Fruit fly (Drosophila melanogaster): ENCODE results near the gene St2.

Gene St2

dm6 chr3R:9251543-9251942 lies at the start of gene St2:
Gene St2 (plus strand): TSS chr3R:9251843.
- TF ChIP-seq CTCF (optimal IDR thresholded peaks at IDR 0.05) (no peak), CG8478 (optimal IDR thresholded peaks at IDR 0.05) (no peak)

- TF ChIP-seq CTCF (optimal IDR thresholded peaks at IDR 0.05), result no peak
- TF ChIP-seq CG8478 (optimal IDR thresholded peaks at IDR 0.05), result no peak
Observed at dm6 chr3R:9213029-9213428, 38.6 kb upstream of the St2 start.

- TF ChIP-seq CG8478 (optimal IDR thresholded peaks at IDR 0.05), result no peak
- TF ChIP-seq CTCF (optimal IDR thresholded peaks at IDR 0.05), result peak in 1 of 2 experiments; percentile 64
Observed at dm6 chr3R:9214235-9214634, 37.4 kb upstream of the St2 start.

- TF ChIP-seq CTCF (optimal IDR thresholded peaks at IDR 0.05) (no peak), CG8478 (optimal IDR thresholded peaks at IDR 0.05) (no peak)
Observed at dm6 chr3R:9215551-9215950, 36.1 kb upstream of the St2 start.

- TF ChIP-seq CG8478 (optimal IDR thresholded peaks at IDR 0.05) (no peak), CTCF (optimal IDR thresholded peaks at IDR 0.05) (no peak)
Observed at dm6 chr3R:9217607-9218006, 34.0 kb upstream of the St2 start.

dm6 chr3R:9220064-9220864 lies 31.4 kb upstream of the St2 start:
- TF ChIP-seq CG8478 (optimal IDR thresholded peaks at IDR 0.05) (no peak), CTCF (optimal IDR thresholded peaks at IDR 0.05) (no peak)

- TF ChIP-seq CTCF (optimal IDR thresholded peaks at IDR 0.05), result no peak
- TF ChIP-seq CG8478 (optimal IDR thresholded peaks at IDR 0.05), result no peak
Observed at dm6 chr3R:9222355-9222754, 29.3 kb upstream of the St2 start.

dm6 chr3R:9224807-9225206 lies 26.8 kb upstream of the St2 start:
- TF ChIP-seq CG8478 (optimal IDR thresholded peaks at IDR 0.05), result no peak
- TF ChIP-seq CTCF (optimal IDR thresholded peaks at IDR 0.05), result no peak

dm6 chr3R:9226146-9226545 lies 25.5 kb upstream of the St2 start:
- TF ChIP-seq CTCF (optimal IDR thresholded peaks at IDR 0.05) (no peak), CG8478 (optimal IDR thresholded peaks at IDR 0.05) (no peak)

dm6 chr3R:9226701-9227313 lies 24.8 kb upstream of the St2 start:
- TF ChIP-seq CTCF (optimal IDR thresholded peaks at IDR 0.05) (no peak), CG8478 (optimal IDR thresholded peaks at IDR 0.05) (no peak)

- no peak for TF ChIP-seq CTCF (optimal IDR thresholded peaks at IDR 0.05)
- TF ChIP-seq CG8478 (optimal IDR thresholded peaks at IDR 0.05), result no peak
Observed at dm6 chr3R:9227330-9227729, 24.3 kb upstream of the St2 start.

dm6 chr3R:9227944-9228343 lies 23.7 kb upstream of the St2 start:
- TF ChIP-seq CG8478 (optimal IDR thresholded peaks at IDR 0.05), result no peak
- TF ChIP-seq CTCF (optimal IDR thresholded peaks at IDR 0.05), result no peak

dm6 chr3R:9229075-9229835 lies 22.4 kb upstream of the St2 start:
- TF ChIP-seq CG8478 (optimal IDR thresholded peaks at IDR 0.05) (no peak), CTCF (optimal IDR thresholded peaks at IDR 0.05) (no peak)

- TF ChIP-seq CTCF (optimal IDR thresholded peaks at IDR 0.05), result no peak
- no peak for TF ChIP-seq CG8478 (optimal IDR thresholded peaks at IDR 0.05)
Observed at dm6 chr3R:9229996-9230601, 21.5 kb upstream of the St2 start.

- TF ChIP-seq CG8478 (optimal IDR thresholded peaks at IDR 0.05), result no peak
- no peak for TF ChIP-seq CTCF (optimal IDR thresholded peaks at IDR 0.05)
Observed at dm6 chr3R:9232346-9232745, 19.3 kb upstream of the St2 start.
